Worm (Caenorhabditis elegans) whole organism, L3 larva: Measurements from ENCODE around the gene F46F5.14.

Experiments
- ceh-82 ChIP-seq: fragments of 150-350 bp; optimal IDR thresholded peaks from 2 replicates; lab custom pipeline; 2014; ENCODE audit warnings: missing biosample characterization, missing genetic modification characterization
- daf-12 ChIP-seq: fragments of 150-350 bp; optimal IDR thresholded peaks from 2 replicates; lab custom pipeline; 2014; ENCODE audit warnings: missing biosample characterization, missing genetic modification reagents, missing genetic modification characterization
- lin-39 ChIP-seq: fragments of 150-350 bp; optimal IDR thresholded peaks from 2 replicates; lab custom pipeline; 2018; ENCODE audit warnings: missing biosample characterization, missing genetic modification reagents, missing genetic modification characterization
- nfya-1 ChIP-seq: sonication (generic microtip); optimal IDR thresholded peaks from 2 replicates; lab custom pipeline; 2017; ENCODE audit warnings: missing genetic modification characterization, mild to moderate bottlenecking, missing compliant biosample characterization, antibody characterized with exemption, moderate library complexity; ENCODE audit not compliant: insufficient read depth
- nhr-237 ChIP-seq: fragments of 150-350 bp; optimal IDR thresholded peaks from 2 replicates; lab custom pipeline; 2014; ENCODE audit warnings: missing biosample characterization, missing genetic modification characterization
- nhr-77 ChIP-seq: fragments of 150-350 bp; optimal IDR thresholded peaks from 2 replicates; lab custom pipeline; 2014; ENCODE audit warnings: missing biosample characterization, missing genetic modification characterization
- pha-4 ChIP-seq: fragments of 150-350 bp; optimal IDR thresholded peaks from 2 replicates; lab custom pipeline; 2014; ENCODE audit warnings: missing biosample characterization, missing genetic modification reagents, missing genetic modification characterization
- pqm-1 ChIP-seq: fragments of 150-350 bp; optimal IDR thresholded peaks from 2 replicates; lab custom pipeline; 2017; ENCODE audit warnings: missing biosample characterization, missing genetic modification characterization, inconsistent platforms
- sea-2 ChIP-seq: fragments of 150-350 bp; sonication (generic microtip); optimal IDR thresholded peaks from 4 replicates; lab custom pipeline; 2014; ENCODE audit warnings: missing biosample characterization, missing genetic modification reagents, missing genetic modification characterization
- ztf-11 ChIP-seq: fragments of 150-350 bp; optimal IDR thresholded peaks from 2 replicates; lab custom pipeline; 2014; ENCODE audit warnings: missing biosample characterization, missing genetic modification characterization

DNA sequence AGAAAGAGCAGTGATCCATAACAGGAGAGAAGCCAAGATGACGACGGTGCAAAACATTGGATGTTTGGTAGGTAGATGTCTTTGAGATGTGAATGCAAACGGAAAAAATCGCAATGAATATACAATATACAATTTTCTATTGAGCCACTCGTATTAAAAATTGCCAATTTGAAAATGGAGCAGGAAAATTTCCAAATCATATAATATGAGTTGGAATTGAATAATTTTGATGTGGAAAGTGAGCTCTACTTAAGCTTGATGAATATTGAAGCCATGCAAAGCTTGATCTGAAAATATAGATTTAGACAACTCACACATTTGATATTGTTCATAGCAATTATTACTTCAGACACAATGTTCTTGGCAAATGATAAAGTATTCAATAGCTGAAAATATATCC, 38.6 kb downstream of the F46F5.14 start, which contains the start of gene F28A10.8:
- TF ChIP-seq pha-4 (no peak), pqm-1 (tag; lab: Kevin White, UChicago) (no peak), lin-39 (tag; lab: Kevin White, UChicago) (no peak), nhr-237 (tag; lab: Kevin White, UChicago) (no peak), ztf-11 (tag; lab: Kevin White, UChicago) (no peak), daf-12 (tag; lab: Kevin White, UChicago) (no peak), nhr-77 (tag; lab: Kevin White, UChicago) (no peak), nfya-1 (tag; lab: Kevin White, UChicago) (no peak), sea-2 (GFP tag; lab: Kevin White, UChicago) (no peak), ceh-82 (tag; lab: Kevin White, UChicago) (no peak)
